Worm (Caenorhabditis elegans): ENCODE data around the gene Y39E4B.11.

ce11 chrIII:13246265-13246664, 41.5 kb downstream of the Y39E4B.11 start, which contains the start of gene anoh-1:
- no peak for TF ChIP-seq nhr-237 (tag; optimal IDR thresholded peaks at IDR 0.05)
- no peak for TF ChIP-seq nhr-76 (tag; optimal IDR thresholded peaks at IDR 0.05)
- TF ChIP-seq lsy-2 (tag; optimal IDR thresholded peaks at IDR 0.05) = no peak
- no peak for TF ChIP-seq unc-62 (GFP tag; optimal IDR thresholded peaks at IDR 0.05)
- TF ChIP-seq grh-1 (GFP tag; IDR thresholded peaks at IDR 0.05) = no peak
- no peak for TF ChIP-seq aly-2 (tag; optimal IDR thresholded peaks at IDR 0.05)
- TF ChIP-seq sox-4 (tag; optimal IDR thresholded peaks at IDR 0.05) = no peak
- no peak for TF ChIP-seq lin-39 (tag; optimal IDR thresholded peaks at IDR 0.05)
- no peak for TF ChIP-seq nhr-85 (tag)
- TF ChIP-seq hpl-2 (GFP tag; optimal IDR thresholded peaks at IDR 0.05) = no peak
- no peak for TF ChIP-seq alr-1 (tag; optimal IDR thresholded peaks at IDR 0.05; ENCODE audit: borderline replicate concordance)
- no peak for TF ChIP-seq tlp-1 (tag; optimal IDR thresholded peaks at IDR 0.05)
- no peak for TF ChIP-seq fkh-8 (tag; optimal IDR thresholded peaks at IDR 0.05)
- TF ChIP-seq ama-1 (optimal IDR thresholded peaks at IDR 0.05) = no peak

All from whole organism, L1 larva.